Worm (Caenorhabditis elegans) whole organism, mixed stage, embryonic: ENCODE measurements around the gene npr-36.

Experiments
- M03D4.4 ChIP-seq: sonication (generic microtip); optimal IDR thresholded peaks from 2 replicates; lab custom pipeline; 2017; ENCODE audit warnings: mild to moderate bottlenecking, missing genetic modification characterization, missing compliant biosample characterization
- blmp-1 ChIP-seq: fragments of 150-350 bp; optimal IDR thresholded peaks from 2 replicates; lab custom pipeline; 2014; ENCODE audit warnings: missing biosample characterization, missing genetic modification characterization
- ceh-39 ChIP-seq: fragments of 150-350 bp; optimal IDR thresholded peaks from 2 replicates; lab custom pipeline; 2014; ENCODE audit warnings: missing biosample characterization, missing genetic modification characterization
- ceh-43 ChIP-seq: fragments of 200-800 bp; sonication (Bioruptor generic); optimal IDR thresholded peaks from 2 replicates; lab custom pipeline; 2018; ENCODE audit warnings: mild to moderate bottlenecking, missing genetic modification characterization, moderate library complexity, missing compliant biosample characterization
- ceh-83 ChIP-seq: fragments of 200-800 bp; sonication (Bioruptor generic); optimal IDR thresholded peaks from 2 replicates; lab custom pipeline; 2018; ENCODE audit warnings: mild to moderate bottlenecking, missing genetic modification characterization, missing compliant biosample characterization
- ces-1 ChIP-seq: fragments of 150-350 bp; optimal IDR thresholded peaks from 2 replicates; lab custom pipeline; 2014; ENCODE audit warnings: missing biosample characterization, missing genetic modification reagents, missing genetic modification characterization
- cnd-1 ChIP-seq: fragments of 200-800 bp; sonication (Bioruptor generic); optimal IDR thresholded peaks from 2 replicates; lab custom pipeline; 2018; ENCODE audit warnings: mild to moderate bottlenecking, missing genetic modification characterization, missing compliant biosample characterization
- drap-1 ChIP-seq: fragments of 200-800 bp; sonication (Bioruptor generic); optimal IDR thresholded peaks from 3 replicates; lab custom pipeline; 2018; ENCODE audit warnings: mild to moderate bottlenecking, missing genetic modification characterization, missing compliant biosample characterization
- elt-1 ChIP-seq: sonication (generic microtip); optimal IDR thresholded peaks from 2 replicates; lab custom pipeline; 2017; ENCODE audit warnings: missing genetic modification characterization, mild to moderate bottlenecking, missing compliant biosample characterization, antibody characterized with exemption, moderate library complexity, borderline replicate concordance; ENCODE audit not compliant: insufficient read depth
- elt-3 ChIP-seq: fragments of 150-350 bp; optimal IDR thresholded peaks from 2 replicates; lab custom pipeline; 2014; ENCODE audit warnings: missing biosample characterization, missing genetic modification characterization
- flh-1 ChIP-seq: fragments of 200-800 bp; sonication (Bioruptor generic); optimal IDR thresholded peaks from 2 replicates; lab custom pipeline; 2018; ENCODE audit warnings: mild to moderate bottlenecking, missing genetic modification characterization, moderate library complexity, missing compliant biosample characterization
- ham-2 ChIP-seq: fragments of 200-800 bp; sonication (Bioruptor generic); optimal IDR thresholded peaks from 2 replicates; lab custom pipeline; 2018; ENCODE audit warnings: mild to moderate bottlenecking, missing genetic modification characterization, missing compliant biosample characterization
- hlh-1 ChIP-seq: fragments of 150-350 bp; optimal IDR thresholded peaks from 2 replicates; lab custom pipeline; 2014; ENCODE audit warnings: missing biosample characterization, missing genetic modification reagents, missing genetic modification characterization
- lin-13 ChIP-seq: fragments of 150-350 bp; optimal IDR thresholded peaks from 2 replicates; lab custom pipeline; 2014; ENCODE audit warnings: missing biosample characterization, missing genetic modification characterization
- lsy-2 ChIP-seq: fragments of 150-350 bp; optimal IDR thresholded peaks from 2 replicates; lab custom pipeline; 2014; ENCODE audit warnings: missing biosample characterization, missing genetic modification characterization
- mab-5 ChIP-seq: fragments of 150-350 bp; optimal IDR thresholded peaks from 2 replicates; lab custom pipeline; 2014; ENCODE audit warnings: missing biosample characterization, missing genetic modification characterization
- mep-1 ChIP-seq: fragments of 150-350 bp; optimal IDR thresholded peaks from 2 replicates; lab custom pipeline; 2017; ENCODE audit warnings: missing biosample characterization, missing genetic modification reagents, missing genetic modification characterization, inconsistent platforms
- mls-2 ChIP-seq: sonication (generic microtip); optimal IDR thresholded peaks from 2 replicates; lab custom pipeline; 2016; ENCODE audit warnings: mild to moderate bottlenecking, missing genetic modification characterization, moderate library complexity, missing compliant biosample characterization
- nhr-12 ChIP-seq: fragments of 150-350 bp; optimal IDR thresholded peaks from 2 replicates; lab custom pipeline; 2014; ENCODE audit warnings: missing biosample characterization, missing genetic modification characterization
- nhr-2 ChIP-seq: fragments of 150-350 bp; optimal IDR thresholded peaks from 2 replicates; lab custom pipeline; 2014; ENCODE audit warnings: missing biosample characterization, missing genetic modification characterization
- nhr-237 ChIP-seq: fragments of 150-350 bp; optimal IDR thresholded peaks from 2 replicates; lab custom pipeline; 2014; ENCODE audit warnings: missing biosample characterization, missing genetic modification characterization
- nhr-28 ChIP-seq: fragments of 150-350 bp; optimal IDR thresholded peaks from 2 replicates; lab custom pipeline; 2014; ENCODE audit warnings: missing biosample characterization, missing genetic modification characterization
- nhr-76 ChIP-seq: sonication (generic microtip); optimal IDR thresholded peaks from 2 replicates; lab custom pipeline; 2017; ENCODE audit warnings: missing biosample characterization, missing genetic modification characterization
- pha-4 ChIP-seq: fragments of 150-350 bp; optimal IDR thresholded peaks from 2 replicates; lab custom pipeline; 2018; ENCODE audit warnings: missing biosample characterization, missing genetic modification reagents, missing genetic modification characterization
- sem-2 ChIP-seq: fragments of 200-800 bp; sonication (Bioruptor generic); optimal IDR thresholded peaks from 2 replicates; lab custom pipeline; 2018; ENCODE audit warnings: mild to moderate bottlenecking, missing genetic modification characterization, missing compliant biosample characterization
- snpc-4 ChIP-seq: fragments of 150-350 bp; optimal IDR thresholded peaks from 2 replicates; lab custom pipeline; 2014; ENCODE audit warnings: missing biosample characterization, missing genetic modification characterization
- sptf-1 ChIP-seq: sonication (generic microtip); optimal IDR thresholded peaks from 2 replicates; lab custom pipeline; 2017; ENCODE audit warnings: mild to moderate bottlenecking, missing genetic modification characterization, moderate library complexity, missing compliant biosample characterization
- tbx-8 ChIP-seq: fragments of 200-800 bp; sonication (Bioruptor generic); optimal IDR thresholded peaks from 2 replicates; lab custom pipeline; 2018; ENCODE audit warnings: mild to moderate bottlenecking, missing genetic modification characterization, moderate library complexity, missing compliant biosample characterization
- unc-120 ChIP-seq: sonication (generic microtip); optimal IDR thresholded peaks from 2 replicates; lab custom pipeline; 2017; ENCODE audit warnings: missing genetic modification characterization, missing compliant biosample characterization; ENCODE audit not compliant: poor library complexity, severe bottlenecking
- unc-62 ChIP-seq: fragments of 150-350 bp; optimal IDR thresholded peaks from 2 replicates; lab custom pipeline; 2014; ENCODE audit warnings: missing biosample characterization, missing genetic modification reagents, missing genetic modification characterization
- ztf-11 ChIP-seq: fragments of 150-350 bp; optimal IDR thresholded peaks from 2 replicates; lab custom pipeline; 2014; ENCODE audit warnings: missing biosample characterization, missing genetic modification characterization

Gene npr-36

DNA sequence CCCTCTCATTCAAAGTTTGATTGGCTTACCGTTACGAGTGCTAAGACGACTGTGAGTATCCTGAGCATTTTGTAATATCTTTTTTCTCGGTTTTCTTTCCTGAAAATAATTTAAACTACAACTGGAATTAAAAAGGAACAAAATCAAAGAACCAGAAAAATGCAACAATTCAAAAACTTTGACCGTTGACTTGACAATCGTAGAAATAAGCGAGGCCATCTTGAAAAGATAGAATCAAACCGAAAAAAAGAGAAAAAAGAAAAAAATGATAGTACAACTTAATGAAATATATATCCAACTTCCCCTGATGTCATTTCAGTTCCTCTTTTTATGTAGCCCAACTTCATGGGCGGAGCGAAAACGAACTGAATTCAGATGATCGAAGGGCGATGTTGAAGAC, 15.0 kb downstream of the npr-36 start, which contains the start of gene F10D7.3:
Gene F10D7.3 (minus strand): TSS at position 101 of the 400 bp plus-strand sequence.
- TF ChIP-seq elt-3 (no peak), elt-1 (no peak), lin-13 (no peak), ceh-83 (no peak), pha-4 (no peak), lsy-2 (tag; lab: Kevin White, UChicago) (no peak), sem-2 (GFP tag; lab: Kevin White, UChicago) (no peak), mab-5 (tag; lab: Kevin White, UChicago) (no peak), ceh-39 (tag; lab: Kevin White, UChicago) (no peak), nhr-28 (tag; lab: Kevin White, UChicago) (no peak), sptf-1 (no peak), nhr-2 (tag; lab: Kevin White, UChicago) (no peak), unc-120 (no peak), blmp-1 (tag; lab: Kevin White, UChicago) (no peak), hlh-1 (tag; lab: Kevin White, UChicago) (no peak), mls-2 (tag; lab: Kevin White, UChicago) (no peak), drap-1 (GFP tag; lab: Kevin White, UChicago) (no peak), nhr-237 (tag; lab: Kevin White, UChicago) (no peak), nhr-12 (tag; lab: Kevin White, UChicago) (no peak), ces-1 (GFP tag; lab: Kevin White, UChicago) (no peak)

- TF ChIP-seq pha-4 = no peak
- no peak for TF ChIP-seq mab-5 (tag; lab: Kevin White, UChicago)
- no peak for TF ChIP-seq blmp-1 (tag; lab: Kevin White, UChicago)
- TF ChIP-seq nhr-28 (tag; lab: Kevin White, UChicago) = no peak
- TF ChIP-seq elt-1 = no peak
- no peak for TF ChIP-seq ceh-39 (tag; lab: Kevin White, UChicago)
- no peak for TF ChIP-seq ceh-43 (GFP tag; lab: Kevin White, UChicago)
- no peak for TF ChIP-seq ham-2
- TF ChIP-seq nhr-76 (tag; lab: Kevin White, UChicago) = no peak
- TF ChIP-seq sem-2 (GFP tag; lab: Kevin White, UChicago) = no peak
- TF ChIP-seq snpc-4 (tag; lab: Kevin White, UChicago) = no peak
- TF ChIP-seq elt-3 = no peak
- TF ChIP-seq tbx-8 (GFP tag; lab: Kevin White, UChicago) = no peak
- TF ChIP-seq ceh-83 = no peak
- TF ChIP-seq flh-1 (GFP tag; lab: Kevin White, UChicago) = no peak
- TF ChIP-seq nhr-2 (tag; lab: Kevin White, UChicago) = no peak
- TF ChIP-seq unc-62 (GFP tag; lab: Kevin White, UChicago) = no peak
- no peak for TF ChIP-seq ztf-11 (tag; lab: Kevin White, UChicago)
These were observed 16.3 kb downstream of the npr-36 start for ce11 chrX:17375877-17376276.

DNA sequence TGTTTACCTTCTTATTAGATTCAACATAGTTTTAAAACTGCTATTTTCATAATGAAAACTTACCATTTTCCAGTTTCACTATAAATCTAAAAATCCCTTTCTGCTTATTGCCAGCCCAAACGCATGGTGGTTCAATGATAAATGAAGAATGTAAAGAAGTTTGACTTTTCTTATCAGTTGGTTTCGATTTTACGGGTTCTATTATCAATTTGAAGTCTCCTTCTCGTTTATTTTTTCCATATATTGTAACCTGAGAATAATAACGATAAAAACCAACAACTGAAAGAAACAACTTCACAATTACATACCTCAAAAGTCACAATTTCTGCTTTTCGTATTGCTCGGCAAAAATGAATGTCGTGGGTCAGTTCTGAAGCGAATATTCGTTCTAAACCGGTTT, 19.4 kb downstream of the npr-36 start:
- TF ChIP-seq hlh-1 (tag; lab: Kevin White, UChicago) = no peak
- TF ChIP-seq mls-2 (tag; lab: Kevin White, UChicago) = no peak
- no peak for TF ChIP-seq blmp-1 (tag; lab: Kevin White, UChicago)
- TF ChIP-seq ham-2 = no peak
- no peak for TF ChIP-seq cnd-1 (tag; lab: Kevin White, UChicago)
- no peak for TF ChIP-seq elt-3
- TF ChIP-seq sptf-1 = no peak
- no peak for TF ChIP-seq lin-13
- TF ChIP-seq flh-1 (GFP tag; lab: Kevin White, UChicago) = no peak
- no peak for TF ChIP-seq lsy-2 (tag; lab: Kevin White, UChicago)
- TF ChIP-seq M03D4.4 (tag; lab: Kevin White, UChicago) = no peak

ce11 chrX:17379675-17380074, 20.1 kb downstream of the npr-36 start, which contains the start of gene F10D7.10:
F10D7.10 (minus strand) TSS chrX:17379775.
- no peak for TF ChIP-seq ces-1 (GFP tag; lab: Kevin White, UChicago)
- no peak for TF ChIP-seq ceh-39 (tag; lab: Kevin White, UChicago)
- TF ChIP-seq elt-1 = no peak
- TF ChIP-seq ztf-11 (tag; lab: Kevin White, UChicago) = no peak
- TF ChIP-seq lsy-2 (tag; lab: Kevin White, UChicago) = no peak
- no peak for TF ChIP-seq M03D4.4 (tag; lab: Kevin White, UChicago)
- no peak for TF ChIP-seq unc-120
- no peak for TF ChIP-seq mep-1 (tag; lab: Kevin White, UChicago)
- no peak for TF ChIP-seq ceh-43 (GFP tag; lab: Kevin White, UChicago)
- TF ChIP-seq drap-1 (GFP tag; lab: Kevin White, UChicago) = no peak
- no peak for TF ChIP-seq tbx-8 (GFP tag; lab: Kevin White, UChicago)
- TF ChIP-seq elt-3 = no peak
- no peak for TF ChIP-seq mls-2 (tag; lab: Kevin White, UChicago)
- TF ChIP-seq ham-2 = no peak
- no peak for TF ChIP-seq cnd-1 (tag; lab: Kevin White, UChicago)
- no peak for TF ChIP-seq ceh-83
- TF ChIP-seq, all 35 proteins: peak for 0
